Worm (Caenorhabditis elegans) whole organism, L3 larva: ENCODE measurements around the gene F37B4.15.

Experiments
- ceh-9 ChIP-seq: sonication (generic microtip); optimal IDR thresholded peaks from 2 replicates; lab custom pipeline; 2018; ENCODE audit warnings: missing biosample characterization, missing genetic modification characterization
- fkh-10 ChIP-seq: sonication (generic microtip); optimal IDR thresholded peaks from 2 replicates; lab custom pipeline; 2017; ENCODE audit warnings: missing biosample characterization, missing genetic modification reagents, missing genetic modification characterization
- mdl-1 ChIP-seq: fragments of 150-350 bp; optimal IDR thresholded peaks from 2 replicates; lab custom pipeline; 2014; ENCODE audit warnings: missing biosample characterization, missing genetic modification characterization
- pha-4 ChIP-seq: fragments of 150-350 bp; optimal IDR thresholded peaks from 2 replicates; lab custom pipeline; 2014; ENCODE audit warnings: missing biosample characterization, missing genetic modification reagents, missing genetic modification characterization

ce11 chrV:2922594-2922993 is 30.6 kb downstream of the F37B4.15 start, which contains the start of gene srh-38:
- TF ChIP-seq pha-4: no peak
- no peak for TF ChIP-seq fkh-10
- TF ChIP-seq ceh-9 (tag; lab: Kevin White, UChicago): no peak
- no peak for TF ChIP-seq mdl-1 (tag; lab: Kevin White, UChicago)
